Fruit fly (Drosophila melanogaster) whole organism, embryonic: Measurements from ENCODE around the gene CG14971.

Source experiments
- Abd-B ChIP-seq: fragments of 200-800 bp; sonication (Bioruptor generic); optimal IDR thresholded peaks from 2 replicates; lab custom pipeline; 2018; ENCODE audit warnings: missing biosample characterization, mild to moderate bottlenecking, missing genetic modification characterization, moderate library complexity
- Blimp-1 ChIP-seq: fragments of 200-800 bp; sonication (Bioruptor generic); optimal IDR thresholded peaks from 3 replicates; lab custom pipeline; 2018; ENCODE audit warnings: missing biosample characterization, missing genetic modification characterization, mild to moderate bottlenecking, moderate library complexity, missing genetic modification reagents
- CG10267 ChIP-seq: fragments of 200-800 bp; sonication (Bioruptor generic); optimal IDR thresholded peaks from 2 replicates; lab custom pipeline; 2018; ENCODE audit warnings: missing biosample characterization, mild to moderate bottlenecking, missing genetic modification characterization, moderate library complexity
- CG10462 ChIP-seq: fragments of 200-800 bp; sonication (Bioruptor generic); optimal IDR thresholded peaks from 2 replicates; lab custom pipeline; 2016; ENCODE audit warnings: missing biosample characterization, missing genetic modification characterization
- CG11398 ChIP-seq: fragments of 200-800 bp; sonication (Bioruptor generic); optimal IDR thresholded peaks from 2 replicates; lab custom pipeline; 2016; ENCODE audit warnings: missing biosample characterization, missing genetic modification characterization
- CG14441 ChIP-seq: fragments of 200-800 bp; sonication (Bioruptor generic); IDR thresholded peaks from 2 replicates; pipeline ENCODE4 v1.3.6; 2022; ENCODE audit warnings: missing biosample characterization, missing genetic modification characterization
- CG15269 ChIP-seq: fragments of 200-800 bp; sonication (Bioruptor generic); optimal IDR thresholded peaks from 2 replicates; lab custom pipeline; 2018; ENCODE audit warnings: missing biosample characterization, mild to moderate bottlenecking, missing genetic modification characterization, moderate library complexity
- CG15601 ChIP-seq: fragments of 200-800 bp; sonication (Bioruptor generic); optimal IDR thresholded peaks from 3 replicates; lab custom pipeline; 2019; ENCODE audit warnings: missing biosample characterization, mild to moderate bottlenecking, missing genetic modification characterization, moderate library complexity
- CG1603 ChIP-seq: fragments of 200-800 bp; sonication (Bioruptor generic); optimal IDR thresholded peaks from 2 replicates; lab custom pipeline; 2019; ENCODE audit warnings: missing biosample characterization, mild to moderate bottlenecking, missing genetic modification characterization, moderate library complexity
- CG17361 ChIP-seq: fragments of 200-800 bp; sonication (Bioruptor generic); IDR thresholded peaks from 3 replicates; pipeline ENCODE4 v1.3.6; 2022; ENCODE audit warnings: missing biosample characterization, missing genetic modification characterization
- CG1832 ChIP-seq: fragments of 200-800 bp; sonication (Bioruptor generic); optimal IDR thresholded peaks from 2 replicates; lab custom pipeline; 2017; ENCODE audit warnings: missing biosample characterization, mild to moderate bottlenecking, missing genetic modification characterization, inconsistent platforms
- CG2712 ChIP-seq: fragments of 200-800 bp; optimal IDR thresholded peaks from 3 replicates; lab custom pipeline; 2019; ENCODE audit warnings: missing biosample characterization, mild to moderate bottlenecking, missing genetic modification characterization, moderate library complexity
- CG31365 ChIP-seq: fragments of 200-800 bp; sonication (Bioruptor generic); optimal IDR thresholded peaks from 2 replicates; lab custom pipeline; 2018; ENCODE audit warnings: missing biosample characterization, mild to moderate bottlenecking, missing genetic modification characterization
- CG4617 ChIP-seq: fragments of 200-800 bp; sonication (Bioruptor generic); optimal IDR thresholded peaks from 3 replicates; lab custom pipeline; 2016; ENCODE audit warnings: missing biosample characterization, missing genetic modification characterization, borderline replicate concordance
- CG5245 ChIP-seq: fragments of 200-800 bp; sonication (Bioruptor generic); optimal IDR thresholded peaks from 3 replicates; lab custom pipeline; 2016; ENCODE audit warnings: missing biosample characterization, missing genetic modification characterization
- CG6254 ChIP-seq: fragments of 200-800 bp; sonication (Bioruptor generic); optimal IDR thresholded peaks from 3 replicates; lab custom pipeline; 2017; ENCODE audit warnings: mild to moderate bottlenecking, missing biosample characterization, missing genetic modification reagents, missing genetic modification characterization
- CG6791 ChIP-seq: fragments of 200-800 bp; sonication (Bioruptor generic); IDR thresholded peaks from 3 replicates; pipeline ENCODE4 v1.3.6; 2022; ENCODE audit warnings: missing biosample characterization, missing genetic modification characterization; ENCODE audit not compliant: partially characterized antibody
- CG8290 ChIP-seq, 3 experiments: fragments of 200-800 bp; sonication (Bioruptor generic); optimal IDR thresholded peaks; 2 replicates each; lab custom pipeline; 2016 to 2019; ENCODE audit warnings: missing biosample characterization in 3 of 3, missing genetic modification characterization in 3 of 3, mild to moderate bottlenecking in 2 of 3, moderate library complexity in 1 of 3
- CG8388 ChIP-seq: fragments of 200-800 bp; sonication (Bioruptor generic); optimal IDR thresholded peaks from 2 replicates; lab custom pipeline; 2019; ENCODE audit warnings: missing biosample characterization, mild to moderate bottlenecking, missing genetic modification characterization, moderate library complexity
- CG8944 ChIP-seq: fragments of 200-800 bp; sonication (Bioruptor generic); optimal IDR thresholded peaks from 3 replicates; lab custom pipeline; 2016; ENCODE audit warnings: missing biosample characterization, missing genetic modification characterization
- D19B ChIP-seq: fragments of 200-800 bp; sonication (Bioruptor generic); optimal IDR thresholded peaks from 2 replicates; lab custom pipeline; 2017; ENCODE audit warnings: missing biosample characterization, mild to moderate bottlenecking, missing genetic modification characterization
- Dll ChIP-seq: fragments of 200-800 bp; sonication (Bioruptor generic); IDR thresholded peaks from 4 replicates; pipeline ENCODE4 v1.3.6; 2022; ENCODE audit warnings: missing biosample characterization, missing genetic modification characterization; ENCODE audit not compliant: partially characterized antibody
- ERR ChIP-seq: fragments of 200-800 bp; sonication (Bioruptor generic); optimal IDR thresholded peaks from 2 replicates; lab custom pipeline; 2016; ENCODE audit warnings: missing biosample characterization, missing genetic modification characterization
- Ets97D ChIP-seq: fragments of 200-800 bp; sonication (Bioruptor generic); optimal IDR thresholded peaks from 3 replicates; lab custom pipeline; 2016; ENCODE audit warnings: missing biosample characterization, missing genetic modification characterization
- Fer1 ChIP-seq: fragments of 200-800 bp; sonication (Bioruptor generic); optimal IDR thresholded peaks from 2 replicates; lab custom pipeline; 2017; ENCODE audit warnings: missing biosample characterization, mild to moderate bottlenecking, missing genetic modification characterization
- H2.0 ChIP-seq: fragments of 200-800 bp; sonication (Bioruptor generic); IDR thresholded peaks from 2 replicates; pipeline ENCODE4 v1.3.6; 2022; ENCODE audit warnings: missing biosample characterization, missing genetic modification characterization
- HHEX ChIP-seq: fragments of 200-800 bp; sonication (Bioruptor generic); optimal IDR thresholded peaks from 3 replicates; lab custom pipeline; 2017; ENCODE audit warnings: missing biosample characterization, mild to moderate bottlenecking, missing genetic modification characterization, missing genetic modification reagents
- Kr ChIP-seq: fragments of 200-800 bp; sonication (Bioruptor generic); optimal IDR thresholded peaks from 2 replicates; lab custom pipeline; 2017; ENCODE audit warnings: missing biosample characterization, mild to moderate bottlenecking, missing genetic modification characterization
- Lhr ChIP-seq: fragments of 200-800 bp; sonication (Bioruptor generic); optimal IDR thresholded peaks from 3 replicates; lab custom pipeline; 2017; ENCODE audit warnings: mild to moderate bottlenecking, missing biosample characterization, missing genetic modification reagents, missing genetic modification characterization
- Pdp1 ChIP-seq, 2 experiments: fragments of 200-800 bp; sonication (Bioruptor generic); optimal IDR thresholded peaks; 3 replicates each; lab custom pipeline; 2016; ENCODE audit warnings: missing biosample characterization in 2 of 2, missing genetic modification characterization in 2 of 2, mild to moderate bottlenecking in 1 of 2, moderate library complexity in 1 of 2
- Sox100B ChIP-seq: fragments of 200-800 bp; sonication (Bioruptor generic); optimal IDR thresholded peaks from 3 replicates; lab custom pipeline; 2018; ENCODE audit warnings: missing biosample characterization, mild to moderate bottlenecking, missing genetic modification characterization
- ara ChIP-seq: fragments of 200-800 bp; sonication (Bioruptor generic); IDR thresholded peaks from 2 replicates; pipeline ENCODE4 v1.3.6; 2022; ENCODE audit warnings: missing biosample characterization, missing genetic modification characterization
- caup ChIP-seq: fragments of 200-800 bp; sonication (Bioruptor generic); optimal IDR thresholded peaks from 3 replicates; lab custom pipeline; 2017; ENCODE audit warnings: missing biosample characterization, mild to moderate bottlenecking, missing genetic modification characterization, moderate library complexity; ENCODE audit not compliant: severe bottlenecking
- dpn ChIP-seq, 2 experiments: fragments of 200-800 bp; sonication (Bioruptor generic); optimal IDR thresholded peaks; 3 replicates each; lab custom pipeline; 2016; ENCODE audit warnings: missing biosample characterization in 2 of 2, missing genetic modification characterization in 2 of 2
- ems ChIP-seq: fragments of 200-800 bp; sonication (Bioruptor generic); optimal IDR thresholded peaks from 3 replicates; lab custom pipeline; 2016; ENCODE audit warnings: missing biosample characterization, missing genetic modification characterization
- eyg ChIP-seq: fragments of 200-800 bp; sonication (Bioruptor generic); optimal IDR thresholded peaks from 3 replicates; lab custom pipeline; 2016; ENCODE audit warnings: missing biosample characterization, missing genetic modification characterization
- fd102C ChIP-seq: fragments of 200-800 bp; sonication (Bioruptor generic); optimal IDR thresholded peaks from 2 replicates; lab custom pipeline; 2018; ENCODE audit warnings: missing biosample characterization, mild to moderate bottlenecking, missing genetic modification characterization, moderate library complexity
- fd96Cb ChIP-seq: fragments of 200-800 bp; sonication (Bioruptor generic); optimal IDR thresholded peaks from 2 replicates; lab custom pipeline; 2018; ENCODE audit warnings: missing biosample characterization, mild to moderate bottlenecking, missing genetic modification characterization, moderate library complexity
- gro ChIP-seq: fragments of 200-800 bp; sonication (Bioruptor generic); optimal IDR thresholded peaks from 2 replicates; lab custom pipeline; 2016; ENCODE audit warnings: missing biosample characterization, missing genetic modification characterization
- lilli ChIP-seq: fragments of 200-800 bp; sonication (Bioruptor generic); optimal IDR thresholded peaks from 3 replicates; lab custom pipeline; 2016; ENCODE audit warnings: missing biosample characterization, missing genetic modification characterization
- nmo ChIP-seq: fragments of 200-800 bp; sonication (Bioruptor generic); optimal IDR thresholded peaks from 2 replicates; lab custom pipeline; 2018; ENCODE audit warnings: missing biosample characterization, mild to moderate bottlenecking, missing genetic modification characterization, moderate library complexity
- org-1 ChIP-seq: fragments of 200-800 bp; sonication (Bioruptor generic); optimal IDR thresholded peaks from 2 replicates; lab custom pipeline; 2017; ENCODE audit warnings: missing biosample characterization, missing genetic modification characterization
- pb ChIP-seq: fragments of 200-800 bp; sonication (Bioruptor generic); optimal IDR thresholded peaks from 3 replicates; lab custom pipeline; 2016; ENCODE audit warnings: missing biosample characterization, missing genetic modification characterization
- sna ChIP-seq: fragments of 200-800 bp; sonication (Bioruptor generic); IDR thresholded peaks from 2 replicates; pipeline ENCODE4 v1.3.6; 2022; ENCODE audit warnings: missing biosample characterization, missing genetic modification characterization; ENCODE audit not compliant: partially characterized antibody
- so ChIP-seq: fragments of 200-800 bp; sonication (Bioruptor generic); IDR thresholded peaks from 3 replicates; pipeline ENCODE4 v1.3.6; 2022; ENCODE audit warnings: missing biosample characterization, missing genetic modification characterization
- sug ChIP-seq: fragments of 200-800 bp; optimal IDR thresholded peaks from 2 replicates; lab custom pipeline; 2019; ENCODE audit warnings: missing biosample characterization, mild to moderate bottlenecking, missing genetic modification characterization, moderate library complexity
- tna ChIP-seq: fragments of 200-800 bp; sonication (Bioruptor generic); IDR thresholded peaks from 2 replicates; pipeline ENCODE4 v1.3.6; 2022; ENCODE audit warnings: missing biosample characterization, missing genetic modification characterization; ENCODE audit not compliant: partially characterized antibody
- trh ChIP-seq: fragments of 200-800 bp; sonication (Bioruptor generic); optimal IDR thresholded peaks from 2 replicates; lab custom pipeline; 2016; ENCODE audit warnings: missing biosample characterization, missing genetic modification characterization

Gene CG14971

dm6 chr3L:3460402-3461027 lies 10.6 kb downstream of the CG14971 start, which contains the start of gene eIF5B (continued):
- TF ChIP-seq CG8290 (GFP tag; optimal IDR thresholded peaks at IDR 0.05; lab: Kevin White, UChicago) = peak; percentile 32
- peak; percentile 6 to 73 for TF ChIP-seq CG8290 (tag; optimal IDR thresholded peaks at IDR 0.05; lab: Kevin White, UChicago)
- peak; percentile 28 for TF ChIP-seq gro (GFP tag; lab: Kevin White, UChicago)
- peak; percentile 82 for TF ChIP-seq Abd-B
- no peak for TF ChIP-seq eyg (GFP tag; lab: Kevin White, UChicago)
- TF ChIP-seq CG6254 (GFP tag; lab: Kevin White, UChicago) = peak; percentile 11
- TF ChIP-seq pb (GFP tag; lab: Kevin White, UChicago) = no peak
- peak; percentile 27 for TF ChIP-seq CG5245
- TF ChIP-seq CG15601 (tag; lab: Kevin White, UChicago) = peak; percentile 59
- peak; percentile 91 for TF ChIP-seq nmo
- 0 out of 4 replicates have a peak, but pooled peaks have one; percentile 35 for TF ChIP-seq Dll (GFP tag; lab: Robert Waterston, UW)
- peak; percentile 67 for TF ChIP-seq fd96Cb (tag; lab: Kevin White, UChicago)
- peak; percentile 58 for TF ChIP-seq ems (GFP tag; lab: Kevin White, UChicago)
- TF ChIP-seq Sox100B (GFP tag; lab: Kevin White, UChicago) = peak; percentile 50
- TF ChIP-seq so (GFP tag; lab: Robert Waterston, UW) = peak; percentile 79; the same call in 1 of the 3 replicates
- peak; percentile 75 for TF ChIP-seq CG17361
- TF ChIP-seq org-1 (GFP tag; lab: Kevin White, UChicago) = peak; percentile 45
- peak; percentile 52 for TF ChIP-seq CG4617
- peak; percentile 86 for TF ChIP-seq H2.0 (GFP tag; lab: Robert Waterston, UW)
- TF ChIP-seq Ets97D (GFP tag; lab: Kevin White, UChicago) = peak; percentile 12
- no peak for TF ChIP-seq CG1832
- TF ChIP-seq dpn (GFP tag; optimal IDR thresholded peaks at IDR 0.05; lab: Kevin White, UChicago) = peak; percentile 57 to 77
- TF ChIP-seq CG15269 (tag; lab: Kevin White, UChicago) = peak; percentile 85
- TF ChIP-seq CG8388 = peak; percentile 62
- no peak for TF ChIP-seq CG31365 (tag; lab: Kevin White, UChicago)
- TF ChIP-seq HHEX (GFP tag; lab: Kevin White, UChicago) = peak; percentile 59
- peak; percentile 71 for TF ChIP-seq ara (GFP tag; lab: Robert Waterston, UW)
- peak; percentile 67 for TF ChIP-seq caup (GFP tag; lab: Kevin White, UChicago)
- TF ChIP-seq lilli (GFP tag; lab: Kevin White, UChicago) = peak; percentile 69
- no peak for TF ChIP-seq ERR (GFP tag; lab: Kevin White, UChicago)
- peak; percentile 17 for TF ChIP-seq trh (GFP tag; lab: Kevin White, UChicago)
- peak; percentile 97 for TF ChIP-seq D19B
- no peak for TF ChIP-seq CG11398 (GFP tag; lab: Kevin White, UChicago)
- TF ChIP-seq Lhr (GFP tag; lab: Kevin White, UChicago) = peak; percentile 50
- TF ChIP-seq CG14441 = peak; percentile 89
- no peak for TF ChIP-seq tna (GFP tag; lab: Robert Waterston, UW)
- TF ChIP-seq sna (GFP tag; lab: Robert Waterston, UW) = no peak
- TF ChIP-seq fd102C (GFP tag; lab: Kevin White, UChicago) = peak; percentile 18
- peak; percentile 73 for TF ChIP-seq sug (tag; lab: Kevin White, UChicago)
- TF ChIP-seq CG8944 (GFP tag; lab: Kevin White, UChicago) = peak; percentile 33
- peak; percentile 52 for TF ChIP-seq Blimp-1 (GFP tag; lab: Kevin White, UChicago)
- TF ChIP-seq Kr = no peak
- peak; percentile 35 for TF ChIP-seq Fer1 (GFP tag; lab: Kevin White, UChicago)
- TF ChIP-seq CG10267 (tag; lab: Kevin White, UChicago) = peak; percentile 50
- peak in 1 of 2 experiments; percentile 67 for TF ChIP-seq Pdp1 (GFP tag; optimal IDR thresholded peaks at IDR 0.05; lab: Kevin White, UChicago)
- no peak for TF ChIP-seq CG6791 (GFP tag; lab: Robert Waterston, UW)
- TF ChIP-seq CG10462 = peak; percentile 64
- peak; percentile 55 for TF ChIP-seq CG1603 (tag; lab: Kevin White, UChicago)
- TF ChIP-seq CG2712 = peak; percentile 83
